Worm (Caenorhabditis elegans) whole organism, midembryonic: ENCODE data around the gene D2089.3.

Experiments used
- cog-1 ChIP-seq: sonication (generic microtip); optimal IDR thresholded peaks from 2 replicates; lab custom pipeline; 2016; ENCODE audit warnings: missing genetic modification characterization, missing compliant biosample characterization
- flt-1 ChIP-seq: fragments of 200-800 bp; sonication (Bioruptor generic); IDR thresholded peaks from 2 replicates; pipeline ENCODE4 v1.3.6; 2022; ENCODE audit warnings: missing genetic modification characterization, missing compliant biosample characterization
- klf-2 ChIP-seq: fragments of 200-800 bp; sonication (Bioruptor generic); conservative IDR thresholded peaks from 2 replicates; pipeline ENCODE4 v1.3.6; 2022; ENCODE audit warnings: missing genetic modification reagents, missing genetic modification characterization, missing compliant biosample characterization
- med-1 ChIP-seq: sonication (generic microtip); optimal IDR thresholded peaks from 2 replicates; lab custom pipeline; 2017; ENCODE audit warnings: missing genetic modification characterization, mild to moderate bottlenecking, missing compliant biosample characterization, antibody characterized with exemption, missing genetic modification reagents; ENCODE audit not compliant: insufficient read depth
- ztf-29 ChIP-seq: fragments of 200-800 bp; sonication (Bioruptor generic); IDR thresholded peaks from 2 replicates; pipeline ENCODE4 v1.3.6; 2022; ENCODE audit warnings: missing genetic modification reagents, missing genetic modification characterization, missing compliant biosample characterization

DNA sequence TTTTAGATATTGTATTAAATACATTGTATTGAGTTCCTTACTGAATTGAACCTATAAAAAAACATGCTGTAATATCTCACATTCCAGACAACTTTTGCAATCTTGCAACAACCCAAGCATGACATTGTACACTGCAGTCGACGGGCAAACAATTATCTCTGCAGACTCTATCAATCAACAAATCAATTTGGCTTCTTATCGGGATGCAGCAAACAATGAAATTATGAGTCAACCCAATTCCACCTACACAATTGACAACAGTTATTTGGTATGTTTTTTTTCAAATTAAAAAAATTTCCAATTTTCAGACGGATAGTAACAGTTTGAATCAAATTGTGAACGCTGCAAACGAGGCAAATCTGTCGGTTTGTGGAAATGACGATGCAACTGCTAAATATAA is 34.0 kb downstream of the D2089.3 start:
- no peak for TF ChIP-seq cog-1 (tag; lab: Kevin White, UChicago)
- no peak for TF ChIP-seq klf-2 (GFP tag; lab: Robert Waterston, UW)
- TF ChIP-seq ztf-29 (GFP tag; lab: Robert Waterston, UW): no peak
- TF ChIP-seq flt-1 (GFP tag; lab: Robert Waterston, UW): no peak
- TF ChIP-seq med-1: no peak
